Fruit fly (Drosophila melanogaster): ENCODE data around the gene Npc1a.

dm6 chr2L:10259960-10260749 lies 39.1 kb upstream of the Npc1a start:
- TF ChIP-seq cic (GFP tag; optimal IDR thresholded peaks at IDR 0.05) (no peak), cnc (optimal IDR thresholded peaks at IDR 0.05) (no peak), CG1620 (GFP tag; optimal IDR thresholded peaks at IDR 0.05) (no peak), CG14711 (tag; optimal IDR thresholded peaks at IDR 0.05) (no peak)

Data from whole organism, adult.